Fruit fly (Drosophila melanogaster): ENCODE results near the gene Nlg4.
A peak's percentile ranks its signal among the peaks of the same experiment; 100 is the strongest.

Gene Nlg4

dm6 chr3R:20257180-20257936 is 52.7 kb downstream of the Nlg4 start (continued):
- no peak for TF ChIP-seq dsf (GFP tag; optimal IDR thresholded peaks at IDR 0.05; ENCODE audit: borderline replicate concordance)
- TF ChIP-seq Jra (GFP tag; optimal IDR thresholded peaks at IDR 0.05): no peak
- no peak for TF ChIP-seq pan (optimal IDR thresholded peaks at IDR 0.05)
- TF ChIP-seq tai (GFP tag; optimal IDR thresholded peaks at IDR 0.05): no peak
- no peak for TF ChIP-seq N (GFP tag; optimal IDR thresholded peaks at IDR 0.05)
- no peak for TF ChIP-seq Mio (GFP tag; optimal IDR thresholded peaks at IDR 0.05)
- TF ChIP-seq dmrt93B (GFP tag; optimal IDR thresholded peaks at IDR 0.05): no peak

- TF ChIP-seq pan (optimal IDR thresholded peaks at IDR 0.05): no peak
- peak; percentile 51 for TF ChIP-seq dmrt93B (GFP tag; optimal IDR thresholded peaks at IDR 0.05)
- peak; percentile 58 for TF ChIP-seq OdsH (GFP tag; optimal IDR thresholded peaks at IDR 0.05)
- peak; percentile 35 for TF ChIP-seq woc (GFP tag; optimal IDR thresholded peaks at IDR 0.05)
- peak; percentile 40 for TF ChIP-seq Sp1 (GFP tag; optimal IDR thresholded peaks at IDR 0.05)
- TF ChIP-seq N (GFP tag; optimal IDR thresholded peaks at IDR 0.05): no peak
- TF ChIP-seq fru (GFP tag; optimal IDR thresholded peaks at IDR 0.05): peak; percentile 63
- peak; percentile 43 for TF ChIP-seq ey (GFP tag; optimal IDR thresholded peaks at IDR 0.05)
- TF ChIP-seq foxo (GFP tag; optimal IDR thresholded peaks at IDR 0.05): peak in 1 of 2 experiments; percentile 72
- peak; percentile 59 for TF ChIP-seq HLH106 (tag; optimal IDR thresholded peaks at IDR 0.05)
- peak; percentile 2 for TF ChIP-seq br (GFP tag; optimal IDR thresholded peaks at IDR 0.05)
- TF ChIP-seq CG9705 (GFP tag; optimal IDR thresholded peaks at IDR 0.05): peak; percentile 5
- no peak for TF ChIP-seq Jra (GFP tag; optimal IDR thresholded peaks at IDR 0.05)
- TF ChIP-seq h (GFP tag; optimal IDR thresholded peaks at IDR 0.05): peak; percentile 70
- TF ChIP-seq rgr (GFP tag; optimal IDR thresholded peaks at IDR 0.05): peak; percentile 45
- no peak for TF ChIP-seq jim (GFP tag; optimal IDR thresholded peaks at IDR 0.05)
Measured at dm6 chr3R:20257937-20258334, 53.3 kb downstream of the Nlg4 start.

dm6 chr3R:20258799-20259405 is 54.3 kb downstream of the Nlg4 start:
- no peak for TF ChIP-seq dl (GFP tag; optimal IDR thresholded peaks at IDR 0.05; ENCODE audit: insufficient read depth in 1 of 2, partially characterized antibody in 2 of 2)
- TF ChIP-seq sage (GFP tag; optimal IDR thresholded peaks at IDR 0.05): no peak
- no peak for TF ChIP-seq CG9705 (GFP tag; optimal IDR thresholded peaks at IDR 0.05)
- peak; percentile 4 for TF ChIP-seq Dif (GFP tag; optimal IDR thresholded peaks at IDR 0.05; ENCODE audit: partially characterized antibody)
- TF ChIP-seq h (GFP tag; optimal IDR thresholded peaks at IDR 0.05): no peak
- TF ChIP-seq Vsx2 (GFP tag; optimal IDR thresholded peaks at IDR 0.05; ENCODE audit: partially characterized antibody): peak; percentile 29

- TF ChIP-seq rgr (GFP tag; optimal IDR thresholded peaks at IDR 0.05): peak; percentile 34
- TF ChIP-seq CG32264 (GFP tag; optimal IDR thresholded peaks at IDR 0.05): peak; percentile 30
- no peak for TF ChIP-seq lola (GFP tag; optimal IDR thresholded peaks at IDR 0.05)
- peak; percentile 25 for TF ChIP-seq CG9705 (GFP tag; optimal IDR thresholded peaks at IDR 0.05)
- no peak for TF ChIP-seq Rel (GFP tag; optimal IDR thresholded peaks at IDR 0.05)
- peak; percentile 15 for TF ChIP-seq Rel (tag; optimal IDR thresholded peaks at IDR 0.05)
- no peak for TF ChIP-seq Jra (GFP tag; optimal IDR thresholded peaks at IDR 0.05)
- TF ChIP-seq CrebA (GFP tag; optimal IDR thresholded peaks at IDR 0.05; ENCODE audit: borderline replicate concordance): peak; percentile 58
- peak; percentile 7 for TF ChIP-seq br (GFP tag; optimal IDR thresholded peaks at IDR 0.05)
- peak; percentile 9 for TF ChIP-seq OdsH (GFP tag; optimal IDR thresholded peaks at IDR 0.05)
- TF ChIP-seq jim (GFP tag; optimal IDR thresholded peaks at IDR 0.05): no peak
- TF ChIP-seq dl (GFP tag; optimal IDR thresholded peaks at IDR 0.05; ENCODE audit: insufficient read depth in 1 of 2, partially characterized antibody in 2 of 2): no peak
- TF ChIP-seq Hnf4 (GFP tag; optimal IDR thresholded peaks at IDR 0.05): peak; percentile 5
- no peak for TF ChIP-seq woc (GFP tag; optimal IDR thresholded peaks at IDR 0.05)
- TF ChIP-seq fru (GFP tag; optimal IDR thresholded peaks at IDR 0.05): peak; percentile 6
- peak; percentile 7 for TF ChIP-seq Hr83 (GFP tag; optimal IDR thresholded peaks at IDR 0.05; ENCODE audit: poor library complexity, severe bottlenecking)
- peak; percentile 49 for TF ChIP-seq brk (GFP tag; optimal IDR thresholded peaks at IDR 0.05)
- no peak for TF ChIP-seq N (GFP tag; optimal IDR thresholded peaks at IDR 0.05)
Measured at dm6 chr3R:20259440-20260170, 55.0 kb downstream of the Nlg4 start.
